Fruit fly (Drosophila melanogaster) whole organism, embryonic: ENCODE measurements around the gene PIP82.

ENCODE experiments used
- Atf-2 ChIP-seq: fragments of 200-800 bp; sonication (Bioruptor generic); optimal IDR thresholded peaks from 2 replicates; lab custom pipeline; 2016; ENCODE audit warnings: missing biosample characterization, missing genetic modification characterization
- B-H2 ChIP-seq: fragments of 200-800 bp; sonication (Bioruptor generic); optimal IDR thresholded peaks from 2 replicates; lab custom pipeline; 2018; ENCODE audit warnings: missing biosample characterization, mild to moderate bottlenecking, missing genetic modification characterization
- CG10147 ChIP-seq: fragments of 200-800 bp; sonication (Bioruptor generic); optimal IDR thresholded peaks from 2 replicates; lab custom pipeline; 2019; ENCODE audit warnings: missing biosample characterization, mild to moderate bottlenecking, missing genetic modification characterization, moderate library complexity
- CG10366 ChIP-seq: fragments of 200-800 bp; sonication (Bioruptor generic); IDR thresholded peaks from 2 replicates; pipeline ENCODE4 v1.3.6; 2022; ENCODE audit warnings: missing biosample characterization, missing genetic modification characterization
- CG11504 ChIP-seq: fragments of 200-800 bp; sonication (Bioruptor generic); optimal IDR thresholded peaks from 3 replicates; lab custom pipeline; 2019; ENCODE audit warnings: missing biosample characterization, mild to moderate bottlenecking, missing genetic modification characterization, moderate library complexity
- CG11695 ChIP-seq: fragments of 200-800 bp; sonication (Bioruptor generic); IDR thresholded peaks from 3 replicates; pipeline ENCODE4 v1.3.6; 2022; ENCODE audit warnings: missing biosample characterization, missing genetic modification characterization
- CG1233 ChIP-seq: fragments of 200-800 bp; sonication (Bioruptor generic); optimal IDR thresholded peaks from 4 replicates; lab custom pipeline; 2018; ENCODE audit warnings: missing biosample characterization, mild to moderate bottlenecking, missing genetic modification characterization
- CG13894 ChIP-seq: fragments of 200-800 bp; sonication (Bioruptor generic); optimal IDR thresholded peaks from 3 replicates; lab custom pipeline; 2018; ENCODE audit warnings: missing biosample characterization, mild to moderate bottlenecking, missing genetic modification characterization, moderate library complexity
- CG14014 ChIP-seq: fragments of 200-800 bp; sonication (Bioruptor generic); IDR thresholded peaks from 2 replicates; pipeline ENCODE4 v1.3.6; 2022; ENCODE audit warnings: missing biosample characterization, missing genetic modification characterization
- CG18011 ChIP-seq: fragments of 200-800 bp; sonication (Bioruptor generic); optimal IDR thresholded peaks from 2 replicates; lab custom pipeline; 2017; ENCODE audit warnings: missing biosample characterization, missing genetic modification characterization, mild to moderate bottlenecking, moderate library complexity, missing genotype
- CG18262 ChIP-seq: fragments of 200-800 bp; optimal IDR thresholded peaks from 3 replicates; lab custom pipeline; 2019; ENCODE audit warnings: missing biosample characterization, mild to moderate bottlenecking, missing genetic modification characterization, moderate library complexity
- CG2129 ChIP-seq: fragments of 200-800 bp; sonication (Bioruptor generic); IDR thresholded peaks from 2 replicates; pipeline ENCODE4 v1.3.6; 2022; ENCODE audit warnings: missing biosample characterization, missing genetic modification characterization; ENCODE audit not compliant: partially characterized antibody
- CG2678 ChIP-seq: fragments of 200-800 bp; sonication (Bioruptor generic); optimal IDR thresholded peaks from 3 replicates; lab custom pipeline; 2019; ENCODE audit warnings: missing biosample characterization, mild to moderate bottlenecking, missing genetic modification characterization, moderate library complexity
- CG3407 ChIP-seq: fragments of 200-800 bp; sonication (Bioruptor generic); optimal IDR thresholded peaks from 2 replicates; lab custom pipeline; 2018; ENCODE audit warnings: missing biosample characterization, mild to moderate bottlenecking, missing genetic modification characterization
- CG3847 ChIP-seq: fragments of 200-800 bp; sonication (Bioruptor generic); IDR thresholded peaks from 2 replicates; pipeline ENCODE4 v1.3.6; 2022; ENCODE audit warnings: missing biosample characterization, missing genetic modification characterization
- CG4854 ChIP-seq: fragments of 200-800 bp; sonication (Bioruptor generic); optimal IDR thresholded peaks from 2 replicates; lab custom pipeline; 2016; ENCODE audit warnings: missing biosample characterization, missing genetic modification characterization, inconsistent platforms
- CG6654 ChIP-seq: fragments of 200-800 bp; sonication (Bioruptor generic); optimal IDR thresholded peaks from 2 replicates; lab custom pipeline; 2017; ENCODE audit warnings: missing biosample characterization, mild to moderate bottlenecking, missing genetic modification characterization
- CG9215 ChIP-seq: fragments of 200-800 bp; sonication (Bioruptor generic); IDR thresholded peaks from 2 replicates; pipeline ENCODE4 v1.3.6; 2022; ENCODE audit warnings: missing biosample characterization, missing genetic modification characterization
- CG9932 ChIP-seq: fragments of 200-800 bp; sonication (Bioruptor generic); IDR thresholded peaks from 2 replicates; pipeline ENCODE4 v1.3.6; 2022; ENCODE audit warnings: missing biosample characterization, missing genetic modification characterization
- D ChIP-seq, 2 experiments: fragments of 200-800 bp in 1 of 2; fragments of >200 bp in 1 of 2; sonication (Bioruptor generic) in 1 of 2; optimal IDR thresholded peaks; 2 replicates in 1 of 2; 3 replicates in 1 of 2; lab custom pipeline; 2017; ENCODE audit warnings: mild to moderate bottlenecking in 1 of 2, missing biosample characterization in 1 of 2, missing genetic modification characterization in 1 of 2, missing genetic modification reagents in 1 of 2
- D19B ChIP-seq: fragments of 200-800 bp; sonication (Bioruptor generic); optimal IDR thresholded peaks from 2 replicates; lab custom pipeline; 2017; ENCODE audit warnings: missing biosample characterization, mild to moderate bottlenecking, missing genetic modification characterization
- Drgx ChIP-seq: fragments of 200-800 bp; sonication (Bioruptor generic); IDR thresholded peaks from 2 replicates; pipeline ENCODE4 v1.3.6; 2022; ENCODE audit warnings: missing biosample characterization, missing genetic modification characterization
- HHEX ChIP-seq: fragments of 200-800 bp; sonication (Bioruptor generic); optimal IDR thresholded peaks from 3 replicates; lab custom pipeline; 2017; ENCODE audit warnings: missing biosample characterization, mild to moderate bottlenecking, missing genetic modification characterization, missing genetic modification reagents
- HmgD ChIP-seq: fragments of 200-800 bp; sonication (Bioruptor generic); optimal IDR thresholded peaks from 3 replicates; lab custom pipeline; 2016; ENCODE audit warnings: missing biosample characterization, missing genetic modification characterization
- Hsf ChIP-seq: fragments of 200-800 bp; sonication (Bioruptor generic); optimal IDR thresholded peaks from 3 replicates; lab custom pipeline; 2016; ENCODE audit warnings: missing biosample characterization, missing genetic modification characterization
- NC2β ChIP-seq: fragments of 200-800 bp; sonication (Bioruptor generic); optimal IDR thresholded peaks from 2 replicates; lab custom pipeline; 2016; ENCODE audit warnings: missing biosample characterization, missing genetic modification characterization
- Ptx1 ChIP-seq: fragments of 200-800 bp; sonication (Bioruptor generic); IDR thresholded peaks from 2 replicates; pipeline ENCODE4 v1.3.6; 2022; ENCODE audit warnings: missing biosample characterization, missing genetic modification characterization
- Sin3A ChIP-seq: fragments of >200 bp; optimal IDR thresholded peaks from 2 replicates; lab custom pipeline; 2018
- Usf ChIP-seq: fragments of 200-800 bp; sonication (Bioruptor generic); optimal IDR thresholded peaks from 2 replicates; lab custom pipeline; 2017; ENCODE audit warnings: missing genotype, missing biosample characterization, missing genetic modification characterization
- aop ChIP-seq: fragments of 200-800 bp; sonication (Bioruptor generic); IDR thresholded peaks from 2 replicates; pipeline ENCODE4 v1.3.6; 2022; ENCODE audit warnings: missing biosample characterization, missing genetic modification characterization
- br ChIP-seq: fragments of >200 bp; optimal IDR thresholded peaks from 2 replicates; lab custom pipeline; 2017
- chinmo ChIP-seq: fragments of 200-800 bp; sonication (Bioruptor generic); IDR thresholded peaks from 4 replicates; pipeline ENCODE4 v1.3.6; 2022; ENCODE audit warnings: missing biosample characterization, missing genetic modification characterization; ENCODE audit not compliant: partially characterized antibody
- chn ChIP-seq: fragments of 200-800 bp; sonication (Bioruptor generic); optimal IDR thresholded peaks from 2 replicates; lab custom pipeline; 2016; ENCODE audit warnings: missing biosample characterization, missing genetic modification characterization
- cwo ChIP-seq: fragments of 200-800 bp; sonication (Bioruptor generic); optimal IDR thresholded peaks from 3 replicates; lab custom pipeline; 2017; ENCODE audit warnings: missing biosample characterization, missing genetic modification characterization, mild to moderate bottlenecking, moderate library complexity, missing genetic modification reagents
- dpn ChIP-seq, 2 experiments: fragments of 200-800 bp; sonication (Bioruptor generic); optimal IDR thresholded peaks; 3 replicates each; lab custom pipeline; 2016; ENCODE audit warnings: missing biosample characterization in 2 of 2, missing genetic modification characterization in 2 of 2
- gfzf ChIP-seq: fragments of 200-800 bp; sonication (Bioruptor generic); optimal IDR thresholded peaks from 2 replicates; lab custom pipeline; 2016; ENCODE audit warnings: missing biosample characterization, mild to moderate bottlenecking, missing genetic modification characterization, moderate library complexity
- grn ChIP-seq: fragments of 200-800 bp; sonication (Bioruptor generic); optimal IDR thresholded peaks from 3 replicates; lab custom pipeline; 2017; ENCODE audit warnings: missing biosample characterization, missing genetic modification characterization
- jumu ChIP-seq: fragments of 200-800 bp; sonication (Bioruptor generic); optimal IDR thresholded peaks from 3 replicates; lab custom pipeline; 2016; ENCODE audit warnings: missing biosample characterization, missing genetic modification characterization
- mam ChIP-seq: fragments of 200-800 bp; sonication (Bioruptor generic); optimal IDR thresholded peaks from 3 replicates; lab custom pipeline; 2016; ENCODE audit warnings: missing biosample characterization, missing genetic modification characterization
- nerfin-1 ChIP-seq: fragments of 200-800 bp; sonication (Bioruptor generic); optimal IDR thresholded peaks from 3 replicates; lab custom pipeline; 2019; ENCODE audit warnings: missing biosample characterization, mild to moderate bottlenecking, missing genetic modification characterization, moderate library complexity
- nerfin-2 ChIP-seq: fragments of 200-800 bp; sonication (Bioruptor generic); IDR thresholded peaks from 2 replicates; pipeline ENCODE4 v1.3.6; 2022; ENCODE audit warnings: missing biosample characterization, missing genetic modification characterization; ENCODE audit not compliant: partially characterized antibody
- otp ChIP-seq: fragments of 200-800 bp; sonication (Bioruptor generic); IDR thresholded peaks from 3 replicates; pipeline ENCODE4, ENCODE4 v1.3.6; 2022; ENCODE audit warnings: missing biosample characterization, missing genetic modification characterization
- pan ChIP-seq, 4 experiments: fragments of >200 bp in 3 of 4; fragments of 200-800 bp in 1 of 4; sonication (Bioruptor generic) in 1 of 4; optimal IDR thresholded peaks in 3 of 4; IDR thresholded peaks in 1 of 4; 2 replicates each; pipeline versions ENCODE4 v1.3.6 to Lab custom; 2017 to 2022; ENCODE audit warnings: missing biosample characterization in 2 of 4, missing genetic modification characterization in 2 of 4, mixed read lengths in 1 of 4
- pb ChIP-seq: fragments of 200-800 bp; sonication (Bioruptor generic); optimal IDR thresholded peaks from 3 replicates; lab custom pipeline; 2016; ENCODE audit warnings: missing biosample characterization, missing genetic modification characterization
- scrt ChIP-seq: fragments of 200-800 bp; sonication (Bioruptor generic); optimal IDR thresholded peaks from 2 replicates; lab custom pipeline; 2018; ENCODE audit warnings: missing biosample characterization, mild to moderate bottlenecking, missing genetic modification characterization, moderate library complexity
- tll ChIP-seq, 2 experiments: fragments of 200-800 bp in 1 of 2; fragments of >200 bp in 1 of 2; sonication (Bioruptor generic) in 1 of 2; optimal IDR thresholded peaks; 2 replicates each; lab custom pipeline; 2017 to 2019; ENCODE audit warnings: missing biosample characterization in 2 of 2, missing genetic modification characterization in 2 of 2, mild to moderate bottlenecking in 1 of 2, moderate library complexity in 1 of 2
- zen ChIP-seq: fragments of 200-800 bp; sonication (Bioruptor generic); optimal IDR thresholded peaks from 3 replicates; lab custom pipeline; 2018; ENCODE audit warnings: missing biosample characterization, mild to moderate bottlenecking, missing genetic modification characterization, moderate library complexity

PIP82 gene

dm6 chrX:8517121-8518024 lies 12.1 kb downstream of the PIP82 start, which contains the start of gene Nrg (continued):
- TF ChIP-seq D (optimal IDR thresholded peaks at IDR 0.05; lab: Kevin White, UChicago) (no peak), D (GFP tag; optimal IDR thresholded peaks at IDR 0.05; lab: Kevin White, UChicago) (no peak), chn (GFP tag; lab: Kevin White, UChicago) (peak; percentile 16), CG9932 (GFP tag; lab: Robert Waterston, UW) (peak; percentile 62), CG18262 (tag; lab: Kevin White, UChicago) (no peak), chinmo (peak; percentile 99), mam (GFP tag; lab: Kevin White, UChicago) (no peak), Sin3A (peak; percentile 10), Drgx (GFP tag; lab: Robert Waterston, UW) (no peak), CG4854 (no peak), aop (peak; percentile 48; the same call in 1 of the 2 replicates), NC2β (GFP tag; lab: Kevin White, UChicago) (peak; percentile 14), Hsf (GFP tag; lab: Kevin White, UChicago) (peak; percentile 9), CG11504 (peak; percentile 28), jumu (no peak), D19B (GFP tag; lab: Kevin White, UChicago) (peak; percentile 4), CG13894 (tag; lab: Kevin White, UChicago) (peak; percentile 61), CG3407 (GFP tag; lab: Kevin White, UChicago) (no peak), Usf (no peak), CG9215 (GFP tag; lab: Robert Waterston, UW) (no peak; the same call in none of the 2 replicates), CG6654 (no peak), CG11695 (GFP tag; lab: Robert Waterston, UW) (no peak), otp (GFP tag; lab: Robert Waterston, UW) (0 out of 3 replicates have a peak, but pooled peaks have one; percentile 52), CG10147 (no peak), CG2678 (tag; lab: Kevin White, UChicago) (peak; percentile 27), scrt (peak; percentile 16), CG14014 (GFP tag; lab: Robert Waterston, UW) (peak; percentile 34; the same call in 1 of the 2 replicates), pan (optimal IDR thresholded peaks at IDR 0.05; lab: Kevin White, UChicago) (no peak), pan (GFP tag; optimal IDR thresholded peaks at IDR 0.05 in 1 of 2, IDR thresholded peaks at IDR 0.05 in 1 of 2) (peak in 1 of 2 experiments; percentile 23), cwo (GFP tag; lab: Kevin White, UChicago) (peak; percentile 3), CG18011 (GFP tag; lab: Kevin White, UChicago) (peak; percentile 38), CG10366 (GFP tag; lab: Robert Waterston, UW) (no peak), CG2129 (GFP tag; lab: Robert Waterston, UW) (peak; percentile 99), HHEX (no peak), Atf-2 (GFP tag; lab: Kevin White, UChicago) (no peak), dpn (GFP tag; optimal IDR thresholded peaks at IDR 0.05; lab: Kevin White, UChicago) (peak in 1 of 2 experiments; percentile 14), tll (GFP tag; optimal IDR thresholded peaks at IDR 0.05; lab: Kevin White, UChicago) (no peak), br (no peak), gfzf (GFP tag; lab: Kevin White, UChicago) (peak; percentile 42), B-H2 (GFP tag; lab: Kevin White, UChicago) (peak; percentile 37), nerfin-2 (GFP tag; lab: Robert Waterston, UW) (peak; percentile 98), pb (GFP tag; lab: Kevin White, UChicago) (no peak), CG3847 (GFP tag; lab: Robert Waterston, UW) (peak; percentile 75), nerfin-1 (peak; percentile 57), CG1233 (GFP tag; lab: Kevin White, UChicago) (peak; percentile 21), HmgD (GFP tag; lab: Kevin White, UChicago) (peak; percentile 23), zen (tag; lab: Kevin White, UChicago) (peak; percentile 68), Ptx1 (GFP tag; lab: Robert Waterston, UW) (no peak), grn (GFP tag; lab: Kevin White, UChicago) (no peak)
